Fruit fly (Drosophila melanogaster) ovary, adult (tissue): ENCODE measurements around the gene I-t.

Experiments used
- CG17801 ChIP-seq: fragments of 200-800 bp; optimal IDR thresholded peaks from 2 replicates; lab custom pipeline; 2019; ENCODE audit warnings: missing biosample characterization, mild to moderate bottlenecking, missing genetic modification characterization, moderate library complexity; ENCODE audit not compliant: partially characterized antibody

The I-t gene

DNA sequence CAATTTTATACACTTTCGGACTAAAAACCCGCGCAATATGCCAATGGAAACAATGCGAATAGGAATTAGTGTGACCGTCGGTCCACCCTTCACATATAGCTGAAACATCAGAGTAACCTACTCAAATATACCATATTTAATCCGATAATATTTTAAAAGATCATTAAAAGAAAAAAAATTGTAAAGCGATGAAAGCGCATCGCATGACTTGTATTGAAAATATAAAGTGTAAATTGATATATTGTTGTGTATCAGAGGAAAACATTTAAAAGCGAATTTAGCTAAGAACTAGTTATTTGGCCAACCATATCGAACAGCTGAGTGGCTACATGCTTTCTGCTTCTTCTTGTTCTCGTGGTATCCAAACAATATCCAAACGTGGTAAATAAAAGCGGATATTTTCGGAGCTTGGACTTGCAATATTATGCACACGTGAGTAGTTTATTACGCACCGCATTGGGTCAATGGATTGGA is 37.9 kb downstream of the I-t start, which contains the start of the genes Blm and CG14722:
TSS of gene Blm (minus strand) at position 54 of the 474 bp plus-strand sequence.
TSS of gene CG14722 (plus strand) at position 161 of the 474 bp plus-strand sequence.
- TF ChIP-seq CG17801 = no peak

DNA sequence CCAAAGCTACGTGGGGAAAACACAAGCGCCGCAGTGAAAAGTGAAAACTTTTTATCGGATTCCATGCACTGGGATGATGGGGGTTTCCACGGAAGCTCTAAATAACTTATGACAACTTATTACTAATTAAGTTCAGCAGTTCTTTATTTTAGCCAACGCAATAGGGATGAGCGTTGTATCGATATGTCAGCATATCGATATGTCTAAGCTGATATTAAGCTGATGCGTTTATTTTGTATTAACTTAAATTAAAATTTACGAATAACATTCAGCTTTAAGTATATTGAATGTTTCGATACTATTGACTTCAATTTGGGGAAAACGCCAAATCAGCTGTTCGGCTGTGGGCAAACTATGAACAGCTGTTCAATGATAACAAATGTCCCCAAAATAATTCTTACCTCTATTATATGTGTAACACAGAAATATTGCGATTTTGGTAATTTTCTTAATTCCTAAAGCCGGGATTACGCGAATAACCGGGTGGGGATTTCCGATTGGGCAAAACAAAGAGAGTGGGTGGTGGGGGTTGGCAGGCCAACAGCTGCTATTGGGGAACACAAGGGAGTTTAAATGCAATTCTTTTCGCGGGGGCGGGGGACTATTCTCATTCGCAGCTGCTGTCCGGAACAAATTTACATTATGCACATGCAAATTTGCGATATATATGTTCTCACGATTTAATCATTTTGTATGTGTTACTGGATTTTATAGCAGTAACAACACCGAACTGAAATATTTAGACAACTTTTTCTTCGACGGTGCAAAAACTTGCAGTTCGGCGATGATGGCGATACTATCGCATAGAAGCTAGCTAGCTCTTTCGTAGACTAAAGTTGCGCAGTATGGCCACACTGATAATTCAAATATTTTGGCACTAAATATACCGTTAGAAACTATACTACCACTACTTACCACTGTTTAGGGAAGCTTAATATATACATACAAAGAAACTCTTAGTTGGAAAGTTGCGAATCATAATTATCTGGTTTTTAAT is 45.8 kb downstream of the I-t start, which contains the start of gene CG6923:
TSS of gene CG6923 (minus strand) at position 733 of the 997 bp plus-strand sequence.
- peak; percentile 35 for TF ChIP-seq CG17801

DNA sequence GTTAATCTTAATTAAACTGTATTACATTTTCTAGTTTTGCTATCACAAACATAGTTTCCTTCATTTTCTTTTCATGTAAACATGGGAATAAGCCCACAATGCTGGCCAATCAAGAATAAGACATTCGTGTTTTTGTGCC is 46.3 kb downstream of the I-t start, which contains the start of gene CG43062:
TSS of gene CG43062 (plus strand) at position 40 of the 139 bp plus-strand sequence.
- TF ChIP-seq CG17801 = no peak

DNA sequence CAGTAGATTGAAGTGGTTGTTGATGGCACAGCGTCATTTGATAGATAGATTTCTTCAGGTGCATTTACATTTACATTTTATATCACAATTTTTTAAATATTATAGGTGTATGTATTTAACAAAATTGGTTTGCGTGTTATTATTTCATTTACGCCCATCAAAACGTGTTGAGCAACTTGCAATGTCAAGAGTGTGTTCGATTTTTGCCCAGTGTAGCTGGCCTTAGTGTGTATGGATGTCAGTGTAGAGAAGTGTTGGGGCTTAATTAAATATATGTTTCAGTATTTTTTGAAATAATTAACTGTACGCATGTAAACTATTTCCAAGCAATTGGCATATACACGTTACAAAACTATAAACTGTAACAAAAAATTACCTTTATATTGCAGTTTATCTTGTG is 47.9 kb downstream of the I-t start:
- no peak for TF ChIP-seq CG17801
